Fruit fly (Drosophila melanogaster) whole organism, embryonic: ENCODE measurements around the gene Sp1.

Experiments used
- CG10565 ChIP-seq: fragments of 200-800 bp; sonication (Bioruptor generic); optimal IDR thresholded peaks from 3 replicates; lab custom pipeline; 2016; ENCODE audit warnings: missing biosample characterization, mild to moderate bottlenecking, missing genetic modification characterization
- CG11504 ChIP-seq: fragments of 200-800 bp; sonication (Bioruptor generic); optimal IDR thresholded peaks from 3 replicates; lab custom pipeline; 2019; ENCODE audit warnings: missing biosample characterization, mild to moderate bottlenecking, missing genetic modification characterization, moderate library complexity
- CG11695 ChIP-seq: fragments of 200-800 bp; sonication (Bioruptor generic); IDR thresholded peaks from 3 replicates; pipeline ENCODE4 v1.3.6; 2022; ENCODE audit warnings: missing biosample characterization, missing genetic modification characterization
- CG12236 ChIP-seq: fragments of 200-800 bp; sonication (Bioruptor generic); optimal IDR thresholded peaks from 2 replicates; lab custom pipeline; 2016; ENCODE audit warnings: missing biosample characterization, missing genetic modification characterization
- CG12744 ChIP-seq: fragments of 200-800 bp; sonication (Bioruptor generic); optimal IDR thresholded peaks from 2 replicates; lab custom pipeline; 2016; ENCODE audit warnings: missing biosample characterization, missing genetic modification characterization
- CG14014 ChIP-seq: fragments of 200-800 bp; sonication (Bioruptor generic); IDR thresholded peaks from 2 replicates; pipeline ENCODE4 v1.3.6; 2022; ENCODE audit warnings: missing biosample characterization, missing genetic modification characterization
- CG14710 ChIP-seq: fragments of 200-800 bp; sonication (Bioruptor generic); optimal IDR thresholded peaks from 3 replicates; lab custom pipeline; 2019; ENCODE audit warnings: missing biosample characterization, mild to moderate bottlenecking, missing genetic modification characterization, moderate library complexity
- CG15011 ChIP-seq: fragments of 200-800 bp; sonication (Bioruptor generic); optimal IDR thresholded peaks from 3 replicates; lab custom pipeline; 2018; ENCODE audit warnings: missing biosample characterization, mild to moderate bottlenecking, missing genetic modification characterization
- CG15269 ChIP-seq: fragments of 200-800 bp; sonication (Bioruptor generic); optimal IDR thresholded peaks from 2 replicates; lab custom pipeline; 2018; ENCODE audit warnings: missing biosample characterization, mild to moderate bottlenecking, missing genetic modification characterization, moderate library complexity
- CG17361 ChIP-seq: fragments of 200-800 bp; sonication (Bioruptor generic); IDR thresholded peaks from 3 replicates; pipeline ENCODE4 v1.3.6; 2022; ENCODE audit warnings: missing biosample characterization, missing genetic modification characterization
- CG17912 ChIP-seq: fragments of 200-800 bp; sonication (Bioruptor generic); optimal IDR thresholded peaks from 2 replicates; lab custom pipeline; 2018; ENCODE audit warnings: missing biosample characterization, mild to moderate bottlenecking, missing genetic modification characterization
- CG1832 ChIP-seq: fragments of 200-800 bp; sonication (Bioruptor generic); optimal IDR thresholded peaks from 2 replicates; lab custom pipeline; 2017; ENCODE audit warnings: missing biosample characterization, mild to moderate bottlenecking, missing genetic modification characterization, inconsistent platforms
- CG33213 ChIP-seq: fragments of 200-800 bp; sonication (Bioruptor generic); optimal IDR thresholded peaks from 3 replicates; lab custom pipeline; 2016; ENCODE audit warnings: missing biosample characterization, missing genetic modification characterization
- CG34376 ChIP-seq: fragments of 200-800 bp; sonication (Bioruptor generic); optimal IDR thresholded peaks from 2 replicates; lab custom pipeline; 2018; ENCODE audit warnings: missing biosample characterization, mild to moderate bottlenecking, missing genetic modification characterization
- CG34422 ChIP-seq: fragments of 200-800 bp; sonication (Bioruptor generic); IDR thresholded peaks from 3 replicates; pipeline ENCODE4 v1.3.6; 2022; ENCODE audit warnings: missing biosample characterization, missing genetic modification characterization
- CG42726 ChIP-seq: fragments of 200-800 bp; sonication (Bioruptor generic); IDR thresholded peaks from 2 replicates; pipeline ENCODE4 v1.3.6; 2022; ENCODE audit warnings: missing biosample characterization, missing genetic modification characterization; ENCODE audit not compliant: partially characterized antibody
- CG4424 ChIP-seq: fragments of 200-800 bp; sonication (Bioruptor generic); optimal IDR thresholded peaks from 3 replicates; lab custom pipeline; 2016; ENCODE audit warnings: missing biosample characterization, missing genetic modification characterization
- CG7839 ChIP-seq: fragments of 200-800 bp; sonication (Bioruptor generic); optimal IDR thresholded peaks from 3 replicates; lab custom pipeline; 2018; ENCODE audit warnings: missing biosample characterization, mild to moderate bottlenecking, missing genetic modification characterization, moderate library complexity
- CG7963 ChIP-seq: fragments of 200-800 bp; sonication (Bioruptor generic); IDR thresholded peaks from 3 replicates; pipeline ENCODE4 v1.3.6; 2022; ENCODE audit warnings: missing biosample characterization, missing genetic modification characterization; ENCODE audit not compliant: partially characterized antibody
- CG8089 ChIP-seq: fragments of 200-800 bp; sonication (Bioruptor generic); optimal IDR thresholded peaks from 3 replicates; lab custom pipeline; 2016; ENCODE audit warnings: missing biosample characterization, missing genetic modification characterization
- Dek ChIP-seq: fragments of 200-800 bp; sonication (Bioruptor generic); optimal IDR thresholded peaks from 3 replicates; lab custom pipeline; 2019; ENCODE audit warnings: missing biosample characterization, mild to moderate bottlenecking, missing genetic modification characterization, moderate library complexity
- Dfd ChIP-seq, 2 experiments: fragments of >200 bp; optimal IDR thresholded peaks; 2 replicates each; lab custom pipeline; 2017; ENCODE audit warnings: missing biosample characterization in 2 of 2, missing genetic modification characterization in 2 of 2
- Drgx ChIP-seq: fragments of 200-800 bp; sonication (Bioruptor generic); IDR thresholded peaks from 2 replicates; pipeline ENCODE4 v1.3.6; 2022; ENCODE audit warnings: missing biosample characterization, missing genetic modification characterization
- Fer1 ChIP-seq: fragments of 200-800 bp; sonication (Bioruptor generic); optimal IDR thresholded peaks from 2 replicates; lab custom pipeline; 2017; ENCODE audit warnings: missing biosample characterization, mild to moderate bottlenecking, missing genetic modification characterization
- Gsc ChIP-seq: fragments of 200-800 bp; sonication (Bioruptor generic); IDR thresholded peaks from 2 replicates; pipeline ENCODE4 v1.3.6; 2022; ENCODE audit warnings: missing biosample characterization, missing genetic modification characterization
- Med ChIP-seq: fragments of 200-800 bp; sonication (Bioruptor generic); peaks from one replicate; lab custom pipeline; 2016; ENCODE audit warnings: missing biosample characterization, missing genetic modification characterization, mild to moderate bottlenecking, inconsistent platforms, moderate library complexity
- NK7.1 ChIP-seq: fragments of 200-800 bp; sonication (Bioruptor generic); optimal IDR thresholded peaks from 3 replicates; lab custom pipeline; 2016; ENCODE audit warnings: missing biosample characterization, missing genetic modification characterization
- Nf-YC ChIP-seq: fragments of 200-800 bp; optimal IDR thresholded peaks from 3 replicates; lab custom pipeline; 2019; ENCODE audit warnings: missing biosample characterization, mild to moderate bottlenecking, missing genetic modification characterization, moderate library complexity
- Ssrp ChIP-seq: fragments of 200-800 bp; sonication (Bioruptor generic); optimal IDR thresholded peaks from 2 replicates; lab custom pipeline; 2018; ENCODE audit warnings: missing biosample characterization, mild to moderate bottlenecking, missing genetic modification characterization, moderate library complexity
- amos ChIP-seq: fragments of 200-800 bp; sonication (Bioruptor generic); IDR thresholded peaks from 2 replicates; pipeline ENCODE4 v1.3.6; 2022; ENCODE audit warnings: missing biosample characterization, missing genetic modification characterization; ENCODE audit not compliant: partially characterized antibody
- br ChIP-seq: fragments of >200 bp; optimal IDR thresholded peaks from 2 replicates; lab custom pipeline; 2017
- caup ChIP-seq: fragments of 200-800 bp; sonication (Bioruptor generic); optimal IDR thresholded peaks from 3 replicates; lab custom pipeline; 2017; ENCODE audit warnings: missing biosample characterization, mild to moderate bottlenecking, missing genetic modification characterization, moderate library complexity; ENCODE audit not compliant: severe bottlenecking
- chm ChIP-seq: fragments of 200-800 bp; sonication (Bioruptor generic); IDR thresholded peaks from 2 replicates; pipeline ENCODE4 v1.3.6; 2022; ENCODE audit warnings: missing biosample characterization, missing genetic modification characterization
- chn ChIP-seq: fragments of 200-800 bp; sonication (Bioruptor generic); optimal IDR thresholded peaks from 2 replicates; lab custom pipeline; 2016; ENCODE audit warnings: missing biosample characterization, missing genetic modification characterization
- exex ChIP-seq: fragments of 200-800 bp; sonication (Bioruptor generic); optimal IDR thresholded peaks from 4 replicates; lab custom pipeline; 2018; ENCODE audit warnings: missing biosample characterization, mild to moderate bottlenecking, missing genetic modification characterization, moderate library complexity
- gem ChIP-seq: fragments of 200-800 bp; sonication (Bioruptor generic); optimal IDR thresholded peaks from 2 replicates; lab custom pipeline; 2019; ENCODE audit warnings: missing biosample characterization, mild to moderate bottlenecking, missing genetic modification characterization, moderate library complexity
- hbn ChIP-seq: fragments of 200-800 bp; sonication (Bioruptor generic); IDR thresholded peaks from 2 replicates; pipeline ENCODE4 v1.3.6; 2022; ENCODE audit warnings: missing biosample characterization, missing genetic modification characterization; ENCODE audit not compliant: partially characterized antibody
- hth ChIP-seq: fragments of >200 bp; optimal IDR thresholded peaks from 2 replicates; lab custom pipeline; 2017; ENCODE audit warnings: inconsistent platforms
- ken ChIP-seq: fragments of 200-800 bp; sonication (Bioruptor generic); IDR thresholded peaks from 3 replicates; pipeline ENCODE4 v1.3.6; 2022; ENCODE audit warnings: missing biosample characterization, missing genetic modification characterization
- kni ChIP-seq: fragments of 200-800 bp; sonication (Bioruptor generic); optimal IDR thresholded peaks from 3 replicates; lab custom pipeline; 2017; ENCODE audit warnings: mild to moderate bottlenecking, missing biosample characterization, missing genetic modification reagents, missing genetic modification characterization
- nerfin-1 ChIP-seq: fragments of 200-800 bp; sonication (Bioruptor generic); optimal IDR thresholded peaks from 3 replicates; lab custom pipeline; 2019; ENCODE audit warnings: missing biosample characterization, mild to moderate bottlenecking, missing genetic modification characterization, moderate library complexity
- pnt ChIP-seq: fragments of 200-800 bp; sonication (Bioruptor generic); optimal IDR thresholded peaks from 3 replicates; lab custom pipeline; 2016; ENCODE audit warnings: missing biosample characterization, missing genetic modification characterization
- ranshi ChIP-seq: fragments of 200-800 bp; sonication (Bioruptor generic); IDR thresholded peaks from 2 replicates; pipeline ENCODE4 v1.3.6; 2022; ENCODE audit warnings: missing biosample characterization, missing genetic modification characterization
- salm ChIP-seq: fragments of 200-800 bp; sonication (Bioruptor generic); optimal IDR thresholded peaks from 2 replicates; lab custom pipeline; 2018; ENCODE audit warnings: missing biosample characterization, mild to moderate bottlenecking, missing genetic modification characterization
- seq ChIP-seq: fragments of 200-800 bp; sonication (Bioruptor generic); IDR thresholded peaks from 2 replicates; pipeline ENCODE4 v1.3.6; 2022; ENCODE audit warnings: missing biosample characterization, missing genetic modification characterization
- slou ChIP-seq: fragments of 200-800 bp; sonication (Bioruptor generic); optimal IDR thresholded peaks from 3 replicates; lab custom pipeline; 2016; ENCODE audit warnings: missing biosample characterization, missing genetic modification characterization
- tna ChIP-seq: fragments of 200-800 bp; sonication (Bioruptor generic); IDR thresholded peaks from 2 replicates; pipeline ENCODE4 v1.3.6; 2022; ENCODE audit warnings: missing biosample characterization, missing genetic modification characterization; ENCODE audit not compliant: partially characterized antibody
- wdn ChIP-seq: fragments of 200-800 bp; sonication (Bioruptor generic); IDR thresholded peaks from 2 replicates; pipeline ENCODE4 v1.3.6; 2022; ENCODE audit warnings: missing biosample characterization, missing genetic modification characterization
- yki ChIP-seq: fragments of >200 bp; optimal IDR thresholded peaks from 3 replicates; lab custom pipeline; 2018
- zen2 ChIP-seq: fragments of 200-800 bp; sonication (Bioruptor generic); IDR thresholded peaks from 3 replicates; pipeline ENCODE4 v1.3.6; 2022; ENCODE audit warnings: missing biosample characterization, missing genetic modification characterization; ENCODE audit not compliant: partially characterized antibody
- zfh2 ChIP-seq: fragments of 200-800 bp; sonication (Bioruptor generic); optimal IDR thresholded peaks from 2 replicates; lab custom pipeline; 2016; ENCODE audit warnings: missing biosample characterization, missing genetic modification characterization

Sp1 gene

DNA sequence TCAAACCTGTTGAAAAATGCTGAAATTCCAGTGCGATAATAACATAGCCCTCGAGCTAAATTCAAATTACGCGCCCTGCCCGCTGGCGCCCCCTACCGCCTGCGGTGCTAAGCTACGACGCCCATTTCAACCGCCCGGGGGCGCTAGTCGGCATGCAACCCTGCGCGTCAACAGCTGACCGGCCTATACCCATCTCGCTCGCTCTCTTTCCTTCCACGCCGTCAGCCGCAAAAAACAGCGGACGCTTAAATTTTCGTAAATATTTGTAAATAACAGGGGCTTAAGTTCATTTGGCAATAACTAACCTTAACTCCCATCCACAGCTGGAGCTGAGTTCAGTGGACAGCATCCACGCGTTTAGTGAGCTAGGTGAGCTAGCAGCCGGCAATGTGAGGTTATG lies 49.1 kb downstream of the Sp1 start, which contains the start of gene CG1354 (continued):
- TF ChIP-seq CG7839 (tag; lab: Kevin White, UChicago), result peak; percentile 57
- TF ChIP-seq CG8089, result peak; percentile 72
- TF ChIP-seq seq (GFP tag; lab: Robert Waterston, UW), result no peak
- TF ChIP-seq Drgx, result no peak
- peak; percentile 75 for TF ChIP-seq CG14014
- TF ChIP-seq CG11504, result peak; percentile 68
- peak; percentile 30 for TF ChIP-seq CG34376 (GFP tag; lab: Kevin White, UChicago)
- no peak for TF ChIP-seq CG15011 (GFP tag; lab: Kevin White, UChicago)
- no peak for TF ChIP-seq CG10565
- peak; percentile 82 for TF ChIP-seq CG42726 (GFP tag; lab: Robert Waterston, UW)
- TF ChIP-seq tna (GFP tag; lab: Robert Waterston, UW), result no peak
- no peak for TF ChIP-seq Fer1
- TF ChIP-seq Ssrp (tag; lab: Kevin White, UChicago), result no peak
- TF ChIP-seq hth (lab: Kevin White, UChicago), result no peak
- no peak for TF ChIP-seq CG7963 (GFP tag; lab: Robert Waterston, UW)
- TF ChIP-seq Gsc (GFP tag; lab: Robert Waterston, UW), result 0 out of 2 replicates have a peak, but pooled peaks have one; percentile 6
- no peak for TF ChIP-seq CG15269 (tag; lab: Kevin White, UChicago)
- TF ChIP-seq CG34422 (GFP tag; lab: Robert Waterston, UW), result peak; percentile 94
- TF ChIP-seq CG12236 (GFP tag; lab: Kevin White, UChicago), result peak; percentile 42
- TF ChIP-seq ranshi (GFP tag; lab: Robert Waterston, UW), result peak; percentile 77
- peak; percentile 63 for TF ChIP-seq CG14710
- TF ChIP-seq Nf-YC (tag; lab: Kevin White, UChicago), result peak; percentile 55
- TF ChIP-seq hbn (GFP tag; lab: Robert Waterston, UW), result no peak
- TF ChIP-seq Med (GFP tag; lab: Kevin White, UChicago), result peak; percentile 95
- peak; percentile 42 for TF ChIP-seq gem (tag; lab: Kevin White, UChicago)
- TF ChIP-seq chn (GFP tag; lab: Kevin White, UChicago), result peak; percentile 71
- peak; percentile 85; the same call in 2 of the 3 replicates for TF ChIP-seq ken
- TF ChIP-seq CG4424 (GFP tag; lab: Kevin White, UChicago), result peak; percentile 68
- TF ChIP-seq kni, result peak; percentile 8
- TF ChIP-seq slou (GFP tag; lab: Kevin White, UChicago), result peak; percentile 45
- no peak for TF ChIP-seq exex (tag; lab: Kevin White, UChicago)
- no peak for TF ChIP-seq Dfd (GFP tag; optimal IDR thresholded peaks at IDR 0.05; lab: Kevin White, UChicago)
- no peak for TF ChIP-seq yki (lab: Kevin White, UChicago)
- TF ChIP-seq salm (tag; lab: Kevin White, UChicago), result no peak
- peak; percentile 67 for TF ChIP-seq pnt (GFP tag; lab: Kevin White, UChicago)
- no peak for TF ChIP-seq zen2 (GFP tag; lab: Robert Waterston, UW)
- peak; percentile 57; the same call in 2 of the 3 replicates for TF ChIP-seq CG17361 (GFP tag; lab: Robert Waterston, UW)
- TF ChIP-seq Dek (tag; lab: Kevin White, UChicago), result peak; percentile 47
- peak; percentile 87 for TF ChIP-seq CG1832 (GFP tag; lab: Kevin White, UChicago)
- peak; percentile 34 for TF ChIP-seq zfh2 (GFP tag; lab: Kevin White, UChicago)
- 0 out of 3 replicates have a peak, but pooled peaks have one; percentile 32 for TF ChIP-seq CG11695 (GFP tag; lab: Robert Waterston, UW)
- TF ChIP-seq br, result no peak
- peak; percentile 28 for TF ChIP-seq nerfin-1 (tag; lab: Kevin White, UChicago)
- TF ChIP-seq wdn (GFP tag; lab: Robert Waterston, UW), result no peak
- peak; percentile 59 for TF ChIP-seq CG12744 (GFP tag; lab: Kevin White, UChicago)
- peak; percentile 51; the same call in 1 of the 2 replicates for TF ChIP-seq amos (GFP tag; lab: Robert Waterston, UW)
- TF ChIP-seq NK7.1 (GFP tag; lab: Kevin White, UChicago), result no peak
- TF ChIP-seq caup, result peak; percentile 74
- TF ChIP-seq CG17912 (GFP tag; lab: Kevin White, UChicago), result peak; percentile 59
- TF ChIP-seq CG33213 (GFP tag; lab: Kevin White, UChicago), result peak; percentile 78
- peak; percentile 71; the same call in 1 of the 2 replicates for TF ChIP-seq chm (GFP tag; lab: Robert Waterston, UW)
